Fruit fly (Drosophila melanogaster) whole organism, adult: Measurements from ENCODE around the gene CG14402.

Experiments
- CG11617 ChIP-seq: fragments of 200-800 bp; sonication (Bioruptor generic); optimal IDR thresholded peaks from 2 replicates; lab custom pipeline; 2017; ENCODE audit warnings: mild to moderate bottlenecking, missing biosample characterization, missing genetic modification reagents, missing genetic modification characterization
- CG12768 ChIP-seq: fragments of 200-800 bp; sonication (Bioruptor generic); optimal IDR thresholded peaks from 2 replicates; lab custom pipeline; 2017; ENCODE audit warnings: missing biosample characterization, missing genetic modification characterization, mild to moderate bottlenecking, moderate library complexity, missing genetic modification reagents
- CG14711 ChIP-seq: fragments of 200-800 bp; sonication (Bioruptor generic); optimal IDR thresholded peaks from 2 replicates; lab custom pipeline; 2018; ENCODE audit warnings: missing biosample characterization, mild to moderate bottlenecking, missing genetic modification characterization, moderate library complexity
- CG1620 ChIP-seq: fragments of 200-800 bp; sonication (Bioruptor generic); optimal IDR thresholded peaks from 2 replicates; lab custom pipeline; 2016; ENCODE audit warnings: missing biosample characterization, missing genetic modification characterization
- CG33017 ChIP-seq: fragments of 200-800 bp; sonication (Bioruptor generic); optimal IDR thresholded peaks from 2 replicates; lab custom pipeline; 2018; ENCODE audit warnings: missing biosample characterization, mild to moderate bottlenecking, missing genetic modification characterization, moderate library complexity
- CG5204 ChIP-seq: fragments of 200-800 bp; sonication (Bioruptor generic); optimal IDR thresholded peaks from 2 replicates; lab custom pipeline; 2016; ENCODE audit warnings: missing biosample characterization, missing genetic modification characterization
- CG7045 ChIP-seq: fragments of 200-800 bp; sonication (Bioruptor generic); optimal IDR thresholded peaks from 2 replicates; lab custom pipeline; 2017; ENCODE audit warnings: missing biosample characterization, mild to moderate bottlenecking, missing genetic modification characterization
- CG7101 ChIP-seq: fragments of 200-800 bp; sonication (Bioruptor generic); optimal IDR thresholded peaks from 2 replicates; lab custom pipeline; 2018; ENCODE audit warnings: missing biosample characterization, mild to moderate bottlenecking, missing genetic modification characterization, moderate library complexity
- Clk ChIP-seq: fragments of 200-800 bp; sonication (Bioruptor generic); optimal IDR thresholded peaks from 2 replicates; lab custom pipeline; 2017; ENCODE audit warnings: missing biosample characterization, missing genetic modification characterization
- Crg-1 ChIP-seq: fragments of 200-800 bp; sonication (Bioruptor generic); optimal IDR thresholded peaks from 2 replicates; lab custom pipeline; 2016; ENCODE audit warnings: missing biosample characterization, missing genetic modification characterization
- Hr96 ChIP-seq: fragments of 200-800 bp; sonication (Bioruptor generic); optimal IDR thresholded peaks from 2 replicates; lab custom pipeline; 2016; ENCODE audit warnings: missing biosample characterization, missing genetic modification characterization
- Mnt ChIP-seq: fragments of 200-800 bp; sonication (Bioruptor generic); optimal IDR thresholded peaks from 2 replicates; lab custom pipeline; 2016; ENCODE audit warnings: missing biosample characterization, mild to moderate bottlenecking, missing genetic modification characterization
- bab1 ChIP-seq: fragments of 200-800 bp; sonication (Bioruptor generic); optimal IDR thresholded peaks from 3 replicates; lab custom pipeline; 2019; ENCODE audit warnings: missing biosample characterization, mild to moderate bottlenecking, missing genetic modification characterization, moderate library complexity
- cic ChIP-seq: fragments of 200-800 bp; sonication (Bioruptor generic); optimal IDR thresholded peaks from 2 replicates; lab custom pipeline; 2017; ENCODE audit warnings: missing biosample characterization, mild to moderate bottlenecking, missing genetic modification characterization, moderate library complexity
- cnc ChIP-seq, 2 experiments: fragments of >200 bp; optimal IDR thresholded peaks; 2 replicates each; lab custom pipeline; 2017
- kay ChIP-seq: fragments of 200-800 bp; sonication (Bioruptor generic); peaks from one replicate; lab custom pipeline; 2016; ENCODE audit warnings: missing biosample characterization, missing genetic modification characterization, borderline replicate concordance
- ovo ChIP-seq: fragments of 200-800 bp; sonication (Bioruptor generic); optimal IDR thresholded peaks from 2 replicates; lab custom pipeline; 2016; ENCODE audit warnings: missing biosample characterization, missing genetic modification characterization
- pad ChIP-seq: fragments of 200-800 bp; sonication (Bioruptor generic); optimal IDR thresholded peaks from 3 replicates; lab custom pipeline; 2017; ENCODE audit warnings: missing biosample characterization, missing genetic modification characterization, mild to moderate bottlenecking, moderate library complexity, missing genetic modification reagents
- tj ChIP-seq: fragments of 200-800 bp; sonication (Bioruptor generic); optimal IDR thresholded peaks from 3 replicates; lab custom pipeline; 2017; ENCODE audit warnings: missing biosample characterization, mild to moderate bottlenecking, missing genetic modification characterization, moderate library complexity
- toe ChIP-seq: fragments of 200-800 bp; sonication (Bioruptor generic); optimal IDR thresholded peaks from 2 replicates; lab custom pipeline; 2016; ENCODE audit warnings: missing biosample characterization, missing genetic modification characterization

The CG14402 gene

DNA sequence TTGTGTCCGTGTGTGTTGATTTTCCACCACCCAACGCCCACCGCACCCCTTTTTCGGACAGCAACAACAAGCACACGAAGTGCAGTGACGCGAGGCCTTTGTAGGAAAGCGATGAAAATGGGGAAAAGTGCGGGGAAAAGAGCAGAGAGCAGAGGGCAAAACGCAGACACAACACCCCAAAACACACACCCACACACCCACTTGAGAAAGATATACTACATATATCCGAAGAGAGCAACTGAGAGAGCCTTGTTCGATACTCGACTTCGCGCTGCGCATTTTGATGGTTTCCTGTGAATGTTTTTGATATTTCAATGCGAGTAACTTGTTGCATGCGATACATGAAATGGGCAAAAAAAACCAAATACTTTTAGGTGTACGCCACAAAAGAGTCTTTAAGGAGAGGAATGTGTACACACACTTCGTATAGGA, 45.4 kb upstream of the CG14402 start:
- TF ChIP-seq Clk (GFP tag; lab: Kevin White, UChicago) (no peak), pad (GFP tag; lab: Kevin White, UChicago) (no peak), kay (GFP tag; lab: Kevin White, UChicago) (no peak), CG33017 (no peak), Hr96 (GFP tag; lab: Kevin White, UChicago) (no peak), bab1 (no peak), CG7101 (tag; lab: Kevin White, UChicago) (no peak), CG7045 (no peak), toe (no peak), CG5204 (GFP tag; lab: Kevin White, UChicago) (no peak), Crg-1 (no peak), cnc (optimal IDR thresholded peaks at IDR 0.05; lab: Kevin White, UChicago) (no peak), Mnt (GFP tag; lab: Kevin White, UChicago) (no peak), tj (GFP tag; lab: Kevin White, UChicago) (no peak), cic (GFP tag; lab: Kevin White, UChicago) (no peak), CG11617 (GFP tag; lab: Kevin White, UChicago) (no peak)

DNA sequence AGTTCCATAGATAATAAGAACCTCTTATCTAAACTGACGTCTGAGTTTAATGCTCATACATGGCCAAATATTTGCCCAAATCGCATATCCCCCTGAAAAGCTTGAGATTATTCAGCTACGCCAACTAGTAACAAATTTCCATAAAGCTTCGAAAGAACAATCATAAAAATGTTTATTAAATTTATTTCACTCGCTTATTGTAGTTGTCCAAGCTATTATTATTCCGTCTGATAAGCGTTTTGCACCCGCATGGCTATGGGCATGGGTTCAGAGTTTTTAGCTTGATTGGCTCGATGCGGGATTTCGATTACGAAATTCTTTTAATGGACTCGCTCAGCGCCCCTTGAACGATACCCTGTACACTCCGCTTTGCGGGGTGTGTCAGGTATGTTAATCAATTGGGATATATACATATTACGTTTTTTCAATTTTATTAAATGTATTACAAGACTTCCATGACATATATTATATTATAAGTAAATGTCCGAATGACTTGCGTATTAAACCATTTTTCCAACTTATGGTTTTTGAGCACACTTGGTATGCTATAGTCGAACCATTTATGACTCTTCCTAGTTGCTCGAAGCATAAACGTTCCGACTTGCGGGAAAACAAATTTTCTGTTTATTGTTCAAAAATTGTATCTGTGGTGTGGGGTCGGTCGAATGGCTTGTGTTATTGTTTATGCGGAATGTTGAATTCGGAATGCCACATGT, 43.3 kb upstream of the CG14402 start:
- TF ChIP-seq CG1620 (peak; percentile 32), CG7045 (peak; percentile 45), CG5204 (GFP tag; lab: Kevin White, UChicago) (peak; percentile 64), CG11617 (GFP tag; lab: Kevin White, UChicago) (peak; percentile 75), tj (GFP tag; lab: Kevin White, UChicago) (peak; percentile 93), Clk (GFP tag; lab: Kevin White, UChicago) (no peak), cnc (optimal IDR thresholded peaks at IDR 0.05; lab: Kevin White, UChicago) (no peak), Hr96 (GFP tag; lab: Kevin White, UChicago) (no peak), Crg-1 (peak; percentile 51), toe (no peak), CG33017 (peak; percentile 72), kay (GFP tag; lab: Kevin White, UChicago) (peak; percentile 70), cic (GFP tag; lab: Kevin White, UChicago) (no peak), bab1 (peak; percentile 91), CG7101 (tag; lab: Kevin White, UChicago) (peak; percentile 82), pad (GFP tag; lab: Kevin White, UChicago) (peak; percentile 64), CG12768 (GFP tag; lab: Kevin White, UChicago) (peak; percentile 73), CG14711 (tag; lab: Kevin White, UChicago) (peak; percentile 81), ovo (GFP tag; lab: Kevin White, UChicago) (no peak), Mnt (GFP tag; lab: Kevin White, UChicago) (peak; percentile 20)

DNA sequence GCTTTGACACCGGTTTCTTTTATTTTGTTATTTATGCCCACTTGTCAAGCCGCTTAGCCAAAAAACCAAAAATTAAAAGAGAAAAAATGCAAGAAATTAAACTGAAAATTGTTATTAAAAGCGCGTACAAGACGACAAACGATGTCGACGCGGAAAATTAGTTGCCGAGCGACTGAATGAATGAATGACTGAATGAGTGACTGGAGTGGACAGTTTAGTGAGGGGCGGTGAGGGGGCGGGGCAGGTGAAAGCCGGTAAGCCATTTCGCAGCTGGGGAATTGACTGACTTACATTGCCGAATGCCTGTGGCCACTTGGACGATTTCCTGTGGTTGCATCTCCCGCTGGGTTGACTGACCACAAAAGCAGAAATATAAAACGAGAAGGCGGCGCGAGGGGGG, 42.5 kb upstream of the CG14402 start:
- TF ChIP-seq tj (GFP tag; lab: Kevin White, UChicago) (no peak), Hr96 (GFP tag; lab: Kevin White, UChicago) (no peak), CG33017 (no peak), CG12768 (GFP tag; lab: Kevin White, UChicago) (no peak), cnc (optimal IDR thresholded peaks at IDR 0.05; lab: Kevin White, UChicago) (no peak), CG11617 (GFP tag; lab: Kevin White, UChicago) (no peak), CG1620 (no peak), Clk (GFP tag; lab: Kevin White, UChicago) (no peak), bab1 (no peak), cic (GFP tag; lab: Kevin White, UChicago) (no peak), CG14711 (tag; lab: Kevin White, UChicago) (no peak), kay (GFP tag; lab: Kevin White, UChicago) (no peak), CG7101 (tag; lab: Kevin White, UChicago) (no peak), toe (no peak), Mnt (GFP tag; lab: Kevin White, UChicago) (no peak), CG5204 (GFP tag; lab: Kevin White, UChicago) (no peak), CG7045 (no peak), Crg-1 (no peak), pad (GFP tag; lab: Kevin White, UChicago) (no peak)

DNA sequence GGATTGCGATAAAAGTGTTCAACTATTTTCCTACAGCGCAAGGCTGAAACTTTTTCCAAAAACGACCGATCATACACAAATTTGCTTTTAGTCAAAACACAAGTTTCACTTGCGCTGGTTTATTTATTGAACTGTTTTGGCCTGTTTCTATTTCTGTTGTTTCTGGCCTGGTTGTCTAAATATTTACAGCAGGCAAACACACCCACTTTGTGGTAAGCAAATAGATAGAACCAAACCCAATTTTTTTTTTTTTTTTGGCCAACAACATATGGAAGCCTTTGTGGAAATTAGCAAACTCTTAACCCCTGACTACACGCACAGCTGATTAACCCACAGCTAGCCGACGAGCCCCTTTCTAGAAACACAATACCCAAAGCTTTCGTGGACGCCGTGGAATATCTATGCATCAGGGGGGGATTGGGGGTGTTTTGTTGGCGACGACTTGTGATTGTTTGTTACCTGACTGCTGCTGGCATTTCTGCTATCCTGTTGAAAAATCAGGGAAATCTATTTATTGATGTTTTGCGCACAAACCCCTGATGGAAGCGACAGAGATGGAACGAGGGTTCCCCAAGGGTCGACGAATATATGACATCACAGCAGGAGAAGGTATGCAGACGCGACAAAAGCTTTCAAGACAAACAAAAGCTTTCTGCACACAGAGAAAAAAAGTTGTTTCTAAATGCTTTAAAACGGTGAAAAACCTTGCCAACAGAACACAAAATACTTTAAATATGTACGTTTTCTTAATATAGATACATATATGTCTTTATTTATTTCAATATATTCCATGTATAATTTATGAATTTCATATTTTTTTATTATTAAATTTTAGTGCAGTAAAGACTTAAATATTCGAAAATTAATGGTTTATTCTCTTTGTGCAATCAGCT, 41.2 kb upstream of the CG14402 start:
- TF ChIP-seq CG7101 (tag; lab: Kevin White, UChicago) (peak; percentile 13), Mnt (GFP tag; lab: Kevin White, UChicago) (no peak), CG1620 (no peak), CG33017 (peak; percentile 58), Crg-1 (no peak), kay (GFP tag; lab: Kevin White, UChicago) (no peak), ovo (GFP tag; lab: Kevin White, UChicago) (no peak), Clk (GFP tag; lab: Kevin White, UChicago) (no peak), tj (GFP tag; lab: Kevin White, UChicago) (no peak), CG7045 (peak; percentile 33), CG14711 (tag; lab: Kevin White, UChicago) (no peak), Hr96 (GFP tag; lab: Kevin White, UChicago) (no peak), cic (GFP tag; lab: Kevin White, UChicago) (no peak), CG5204 (GFP tag; lab: Kevin White, UChicago) (no peak), cnc (optimal IDR thresholded peaks at IDR 0.05; lab: Kevin White, UChicago) (no peak), pad (GFP tag; lab: Kevin White, UChicago) (peak; percentile 24), CG12768 (GFP tag; lab: Kevin White, UChicago) (no peak), bab1 (no peak), toe (no peak), CG11617 (GFP tag; lab: Kevin White, UChicago) (no peak)
